Fruit fly (Drosophila melanogaster): ENCODE data around the gene Cht10.

Gene Cht10

DNA sequence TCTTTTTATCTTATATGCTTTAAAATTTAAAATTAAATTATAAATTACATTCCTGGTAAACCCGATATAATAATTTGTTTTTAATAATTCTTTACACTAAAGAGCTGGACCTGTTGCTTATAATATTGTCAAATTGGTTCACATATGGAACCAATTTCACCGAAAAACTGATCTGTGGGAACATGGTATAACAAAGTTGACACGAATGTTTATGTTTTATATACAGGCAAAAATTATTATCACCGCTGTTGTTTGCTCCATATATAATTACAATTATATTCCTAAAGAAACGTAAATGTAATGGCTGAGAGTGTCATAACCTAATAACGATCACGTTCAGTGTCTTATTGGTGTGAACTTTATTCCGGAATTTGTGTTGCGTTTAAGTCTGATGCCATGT lies 44.1 kb downstream of the Cht10 start, which contains the start of gene cta:
cta (plus strand) TSS at position 233 of the 400 bp plus-strand sequence.
- TF ChIP-seq CG8159 (tag; optimal IDR thresholded peaks at IDR 0.05) (peak; percentile 50), EcR (GFP tag; optimal IDR thresholded peaks at IDR 0.05) (no peak)

Measured in whole organism, pupa.